Worm (Caenorhabditis elegans) whole organism, late embryonic: Measurements from ENCODE around the gene Y105C5A.508.
"Not testable (repeated sequence)": the region's sequence is repeated elsewhere in the genome, so short reads cannot be mapped to it uniquely, and the experiment has no call there.

ENCODE experiments used
- K09A11.1 ChIP-seq: sonication (generic microtip); optimal IDR thresholded peaks from 2 replicates; lab custom pipeline; 2017; ENCODE audit warnings: antibody characterized with exemption, mild to moderate bottlenecking, missing genetic modification characterization, missing compliant biosample characterization; ENCODE audit not compliant: insufficient read depth
- ceh-24 ChIP-seq: sonication (generic microtip); optimal IDR thresholded peaks from 2 replicates; lab custom pipeline; 2016; ENCODE audit warnings: mild to moderate bottlenecking, missing genetic modification characterization, missing compliant biosample characterization
- ceh-30 ChIP-seq: fragments of 150-350 bp; optimal IDR thresholded peaks from 2 replicates; lab custom pipeline; 2014; ENCODE audit warnings: missing biosample characterization, missing genetic modification characterization
- ceh-48 ChIP-seq: sonication (generic microtip); optimal IDR thresholded peaks from 2 replicates; lab custom pipeline; 2016; ENCODE audit warnings: missing genetic modification characterization, inconsistent platforms, missing compliant biosample characterization
- hlh-13 ChIP-seq: fragments of 200-800 bp; sonication (Bioruptor generic); optimal IDR thresholded peaks from 2 replicates; lab custom pipeline; 2018; ENCODE audit warnings: mild to moderate bottlenecking, missing genetic modification characterization, missing compliant biosample characterization
- hlh-15 ChIP-seq: sonication (generic microtip); optimal IDR thresholded peaks from 2 replicates; lab custom pipeline; 2016; ENCODE audit warnings: missing genetic modification characterization, missing compliant biosample characterization
- hlh-8 ChIP-seq: sonication (generic microtip); optimal IDR thresholded peaks from 2 replicates; lab custom pipeline; 2016; ENCODE audit warnings: missing genotype, missing genetic modification characterization, missing compliant biosample characterization
- lim-6 ChIP-seq: sonication (generic microtip); optimal IDR thresholded peaks from 2 replicates; lab custom pipeline; 2016; ENCODE audit warnings: missing genetic modification characterization, missing compliant biosample characterization
- nfya-1 ChIP-seq: sonication (generic microtip); optimal IDR thresholded peaks from 2 replicates; lab custom pipeline; 2017; ENCODE audit warnings: missing genetic modification characterization, mild to moderate bottlenecking, missing compliant biosample characterization, antibody characterized with exemption, moderate library complexity
- npax-4 ChIP-seq: sonication (generic microtip); optimal IDR thresholded peaks from 2 replicates; lab custom pipeline; 2016; ENCODE audit warnings: missing genetic modification characterization, missing compliant biosample characterization
- zip-5 ChIP-seq: sonication (generic microtip); optimal IDR thresholded peaks from 2 replicates; lab custom pipeline; 2016; ENCODE audit warnings: missing genetic modification characterization, missing compliant biosample characterization

Gene Y105C5A.508

ce11 chrIV:15631217-15631616 lies 47.5 kb downstream of the Y105C5A.508 start, which contains the start of gene Y105C5A.9:
TSS of gene Y105C5A.9 (plus strand) at chrIV:15631517.
- no peak for TF ChIP-seq npax-4 (tag; lab: Kevin White, UChicago)
- no peak for TF ChIP-seq ceh-30 (tag; lab: Kevin White, UChicago)
- TF ChIP-seq K09A11.1 (tag; lab: Kevin White, UChicago) = no peak
- no peak for TF ChIP-seq ceh-48 (tag; lab: Kevin White, UChicago)
- no peak for TF ChIP-seq zip-5 (tag; lab: Kevin White, UChicago)
- no peak for TF ChIP-seq hlh-8 (tag; lab: Kevin White, UChicago)
- no peak for TF ChIP-seq hlh-13 (GFP tag; lab: Kevin White, UChicago)
- TF ChIP-seq, all 69 proteins: peak for 0

- TF ChIP-seq nfya-1 = peak; percentile 9
These were observed 50.6 kb downstream of the Y105C5A.508 start, which contains the start of gene Y105C5A.1274 for ce11 chrIV:15634240-15634789. TSS of gene Y105C5A.1274 (plus strand) at chrIV:15634739.

- TF ChIP-seq ceh-24 (tag; lab: Kevin White, UChicago); hlh-15 (tag; lab: Kevin White, UChicago); lim-6: not testable (repeated sequence)
- TF ChIP-seq, all 69 proteins: peak for 0; not testable (repeated sequence) for 69
These were observed 51.7 kb downstream of the Y105C5A.508 start, which contains the start of gene Y105C5A.10 for ce11 chrIV:15635462-15635861. TSS of gene Y105C5A.10 (plus strand) at chrIV:15635762.
